Worm (Caenorhabditis elegans) whole organism, L4 larva: ENCODE results near the gene T14B1.1.

ENCODE experiments used
- D1046.2 ChIP-seq: fragments of 200-800 bp; sonication (Bioruptor generic); IDR thresholded peaks from 2 replicates; pipeline ENCODE4 v1.3.6; 2022; ENCODE audit warnings: missing genetic modification characterization, missing compliant biosample characterization
- F37D6.2 ChIP-seq: sonication (generic microtip); optimal IDR thresholded peaks from 2 replicates; lab custom pipeline; 2016; ENCODE audit warnings: mild to moderate bottlenecking, missing genetic modification characterization, missing compliant biosample characterization
- T26A8.4 ChIP-seq: fragments of 200-800 bp; sonication (Bioruptor generic); IDR thresholded peaks from 2 replicates; pipeline ENCODE4 v1.3.6; 2022; ENCODE audit warnings: missing genetic modification characterization, missing compliant biosample characterization
- Y105C5A.15 ChIP-seq: fragments of 200-800 bp; sonication (Bioruptor generic); IDR thresholded peaks from 2 replicates; pipeline ENCODE4 v1.3.6; 2022; ENCODE audit warnings: missing genetic modification characterization, missing compliant biosample characterization
- Y48G9A.11 ChIP-seq: fragments of 200-800 bp; sonication (Bioruptor generic); IDR thresholded peaks from 2 replicates; pipeline ENCODE4 v1.3.6; 2022; ENCODE audit warnings: missing genetic modification reagents, missing genetic modification characterization, missing compliant biosample characterization
- Y5F2A.4 ChIP-seq: fragments of 200-800 bp; sonication (Bioruptor generic); optimal IDR thresholded peaks from 2 replicates; lab custom pipeline; 2018; ENCODE audit warnings: mild to moderate bottlenecking, missing genetic modification characterization, missing compliant biosample characterization
- ZK337.2 ChIP-seq: fragments of 200-800 bp; sonication (Bioruptor generic); IDR thresholded peaks from 2 replicates; pipeline ENCODE4 v1.3.6; 2022; ENCODE audit warnings: missing genetic modification reagents, missing genetic modification characterization, missing compliant biosample characterization
- ZK546.5 ChIP-seq, 2 experiments: sonication (generic microtip); optimal IDR thresholded peaks; 2 replicates each; lab custom pipeline; 2017; ENCODE audit warnings: missing biosample characterization in 2 of 2, missing genetic modification characterization in 2 of 2
- aha-1 ChIP-seq: fragments of 150-350 bp; peaks from one replicate; lab custom pipeline; 2014; ENCODE audit warnings: missing biosample characterization, missing genetic modification characterization
- aly-2 ChIP-seq: sonication (generic microtip); optimal IDR thresholded peaks from 2 replicates; lab custom pipeline; 2018; ENCODE audit warnings: missing biosample characterization, missing genetic modification characterization
- ama-1 ChIP-seq: fragments of 150-350 bp; optimal IDR thresholded peaks from 2 replicates; lab custom pipeline; 2014; ENCODE audit warnings: inconsistent platforms, mixed read lengths
- ceh-20 ChIP-seq: fragments of 200-800 bp; sonication (Bioruptor generic); IDR thresholded peaks from 2 replicates; pipeline ENCODE4 v1.3.6; 2022; ENCODE audit warnings: missing genetic modification reagents, missing genetic modification characterization, missing compliant biosample characterization
- ceh-28 ChIP-seq: fragments of 150-350 bp; optimal IDR thresholded peaks from 2 replicates; lab custom pipeline; 2014; ENCODE audit warnings: missing biosample characterization, missing genetic modification reagents, missing genetic modification characterization
- ceh-32 ChIP-seq: sonication (generic microtip); optimal IDR thresholded peaks from 2 replicates; lab custom pipeline; 2016; ENCODE audit warnings: mild to moderate bottlenecking, missing genetic modification characterization, missing compliant biosample characterization; ENCODE audit not compliant: poor library complexity
- ceh-44 ChIP-seq: fragments of 200-800 bp; sonication (Bioruptor generic); IDR thresholded peaks from 2 replicates; pipeline ENCODE4 v1.3.6; 2022; ENCODE audit warnings: missing genetic modification reagents, missing genetic modification characterization, missing compliant biosample characterization
- ceh-62 ChIP-seq: sonication (generic microtip); optimal IDR thresholded peaks from 2 replicates; lab custom pipeline; 2017; ENCODE audit warnings: missing biosample characterization, missing genetic modification characterization
- daf-12 ChIP-seq: fragments of 150-350 bp; optimal IDR thresholded peaks from 2 replicates; lab custom pipeline; 2014; ENCODE audit warnings: missing biosample characterization, missing genetic modification reagents, missing genetic modification characterization
- daf-16 ChIP-seq, 3 experiments: sonication (generic microtip); optimal IDR thresholded peaks; 2 replicates each; lab custom pipeline; 2016 to 2017; ENCODE audit warnings: missing genetic modification characterization in 3 of 3, missing genetic modification reagents in 3 of 3, mild to moderate bottlenecking in 2 of 3, missing compliant biosample characterization in 2 of 3, missing biosample characterization in 1 of 3, moderate library complexity in 1 of 3
- dpl-1 ChIP-seq: fragments of 150-350 bp; optimal IDR thresholded peaks from 2 replicates; lab custom pipeline; 2014; ENCODE audit warnings: missing biosample characterization, missing genetic modification reagents, missing genetic modification characterization
- dve-1 ChIP-seq: sonication (generic microtip); optimal IDR thresholded peaks from 2 replicates; lab custom pipeline; 2017; ENCODE audit warnings: antibody characterized with exemption, mild to moderate bottlenecking, missing genetic modification characterization, missing compliant biosample characterization; ENCODE audit not compliant: insufficient read depth
- egl-27 ChIP-seq: sonication (generic microtip); optimal IDR thresholded peaks from 3 replicates; lab custom pipeline; 2017; ENCODE audit warnings: missing biosample characterization, missing genetic modification reagents, missing genetic modification characterization
- gei-8 ChIP-seq: fragments of 200-800 bp; sonication (Bioruptor generic); optimal IDR thresholded peaks from 2 replicates; lab custom pipeline; 2018; ENCODE audit warnings: mild to moderate bottlenecking, missing genetic modification characterization, missing compliant biosample characterization
- hif-1 ChIP-seq, 2 experiments: sonication (generic microtip); optimal IDR thresholded peaks; 2 replicates each; lab custom pipeline; 2016 to 2017; ENCODE audit warnings: missing compliant biosample characterization in 2 of 2, missing genetic modification characterization in 2 of 2, missing genetic modification reagents in 2 of 2, missing genotype in 2 of 2, mild to moderate bottlenecking in 1 of 2
- hlh-11 ChIP-seq: fragments of 200-800 bp; sonication (Bioruptor generic); optimal IDR thresholded peaks from 2 replicates; lab custom pipeline; 2018; ENCODE audit warnings: mild to moderate bottlenecking, missing genetic modification characterization, missing compliant biosample characterization
- hlh-30 ChIP-seq: sonication (generic microtip); optimal IDR thresholded peaks from 2 replicates; lab custom pipeline; 2017; ENCODE audit warnings: antibody characterized with exemption, mild to moderate bottlenecking, missing genetic modification characterization, missing compliant biosample characterization; ENCODE audit not compliant: insufficient read depth
- lin-1 ChIP-seq: fragments of 200-800 bp; sonication (Bioruptor generic); IDR thresholded peaks from 2 replicates; pipeline ENCODE4 v1.3.6; 2022; ENCODE audit warnings: missing genetic modification reagents, missing genetic modification characterization, missing compliant biosample characterization
- lin-39 ChIP-seq: fragments of 150-350 bp; optimal IDR thresholded peaks from 2 replicates; lab custom pipeline; 2014; ENCODE audit warnings: missing biosample characterization, missing genetic modification reagents, missing genetic modification characterization
- lsy-2 ChIP-seq, 2 experiments: fragments of 150-350 bp in 1 of 2; sonication (generic microtip) in 1 of 2; optimal IDR thresholded peaks; 2 replicates each; lab custom pipeline; 2014 to 2017; ENCODE audit warnings: missing biosample characterization in 2 of 2, missing genetic modification characterization in 2 of 2
- madf-5 ChIP-seq, 2 experiments: fragments of 200-800 bp; sonication (Bioruptor generic); IDR thresholded peaks; 2 replicates each; pipeline ENCODE4 v1.3.6; 2022; ENCODE audit warnings: missing compliant biosample characterization in 2 of 2, missing genetic modification characterization in 2 of 2
- mdl-1 ChIP-seq, 2 experiments: fragments of 150-350 bp in 1 of 2; sonication (generic microtip) in 1 of 2; optimal IDR thresholded peaks; 2 replicates each; lab custom pipeline; 2014 to 2017; ENCODE audit warnings: missing biosample characterization in 2 of 2, missing genetic modification characterization in 2 of 2
- mes-2 ChIP-seq: sonication (generic microtip); optimal IDR thresholded peaks from 2 replicates; lab custom pipeline; 2016; ENCODE audit warnings: missing genotype, mild to moderate bottlenecking, missing genetic modification characterization, missing compliant biosample characterization; ENCODE audit not compliant: poor library complexity, severe bottlenecking
- nhr-102 ChIP-seq: sonication (generic microtip); optimal IDR thresholded peaks from 2 replicates; lab custom pipeline; 2016; ENCODE audit warnings: mild to moderate bottlenecking, missing genetic modification characterization, moderate library complexity, missing compliant biosample characterization
- nhr-25 ChIP-seq: sonication (generic microtip); optimal IDR thresholded peaks from 2 replicates; lab custom pipeline; 2017; ENCODE audit warnings: missing genetic modification characterization, mild to moderate bottlenecking, missing compliant biosample characterization, antibody characterized with exemption, moderate library complexity, borderline replicate concordance; ENCODE audit not compliant: insufficient read depth
- nhr-28 ChIP-seq: fragments of 150-350 bp; optimal IDR thresholded peaks from 2 replicates; lab custom pipeline; 2014; ENCODE audit warnings: missing biosample characterization, missing genetic modification characterization
- nhr-42 ChIP-seq: fragments of 200-800 bp; sonication (Bioruptor generic); IDR thresholded peaks from 2 replicates; pipeline ENCODE4 v1.3.6; 2022; ENCODE audit warnings: missing genetic modification characterization, missing compliant biosample characterization
- nhr-76 ChIP-seq: fragments of 150-350 bp; optimal IDR thresholded peaks from 2 replicates; lab custom pipeline; 2014; ENCODE audit warnings: missing biosample characterization, missing genetic modification characterization
- nhr-77 ChIP-seq: fragments of 150-350 bp; optimal IDR thresholded peaks from 2 replicates; lab custom pipeline; 2014; ENCODE audit warnings: missing biosample characterization, missing genetic modification characterization
- pha-4 ChIP-seq, 2 experiments: fragments of 150-350 bp in 1 of 2; fragments of 200-800 bp in 1 of 2; sonication (Bioruptor generic) in 1 of 2; IDR thresholded peaks in 1 of 2; optimal IDR thresholded peaks in 1 of 2; 2 replicates each; pipeline versions ENCODE4 v1.3.6 to Lab custom; 2014 to 2022; ENCODE audit warnings: missing genetic modification characterization in 2 of 2, missing genetic modification reagents in 2 of 2, missing biosample characterization in 1 of 2, missing compliant biosample characterization in 1 of 2
- pqm-1 ChIP-seq: sonication (generic microtip); optimal IDR thresholded peaks from 2 replicates; lab custom pipeline; 2017; ENCODE audit warnings: missing biosample characterization, missing genetic modification characterization
- snpc-1.2 ChIP-seq: fragments of 200-800 bp; sonication (Bioruptor generic); IDR thresholded peaks from 2 replicates; pipeline ENCODE4 v1.3.6; 2022; ENCODE audit warnings: missing genetic modification reagents, missing genetic modification characterization, missing compliant biosample characterization
- spr-1 ChIP-seq: sonication (generic microtip); optimal IDR thresholded peaks from 2 replicates; lab custom pipeline; 2016; ENCODE audit warnings: mild to moderate bottlenecking, missing genetic modification characterization, missing compliant biosample characterization
- unc-62 ChIP-seq, 3 experiments: fragments of 150-350 bp in 1 of 3; sonication (generic microtip); optimal IDR thresholded peaks in 2 of 3; peaks in 1 of 3; 1 replicate in 1 of 3; 2 replicates in 2 of 3; lab custom pipeline; 2014 to 2017; ENCODE audit warnings: missing biosample characterization in 3 of 3, missing genetic modification characterization in 3 of 3, missing genetic modification reagents in 3 of 3, missing genotype in 1 of 3
- vab-7 ChIP-seq: fragments of 200-800 bp; sonication (Bioruptor generic); IDR thresholded peaks from 2 replicates; pipeline ENCODE4 v1.3.6; 2022; ENCODE audit warnings: missing genetic modification reagents, missing genetic modification characterization, missing compliant biosample characterization

T14B1.1 gene

ce11 chrX:9640902-9641301 lies 27.6 kb downstream of the T14B1.1 start:
- no peak for TF ChIP-seq T26A8.4 (GFP tag; lab: Robert Waterston, UW)
- no peak for TF ChIP-seq nhr-76
- no peak for TF ChIP-seq aly-2
- peak in 1 of 2 experiments; percentile 0 for TF ChIP-seq lsy-2 (tag; optimal IDR thresholded peaks at IDR 0.05; lab: Kevin White, UChicago)

- peak; percentile 60 for TF ChIP-seq nhr-28
- TF ChIP-seq vab-7 (GFP tag; lab: Robert Waterston, UW), result no peak
- peak; percentile 48 for TF ChIP-seq pqm-1 (tag; lab: Kevin White, UChicago)
- TF ChIP-seq dve-1 (tag; lab: Kevin White, UChicago), result peak; percentile 47
- peak in 1 of 2 experiments; percentile 32 for TF ChIP-seq mdl-1 (tag; optimal IDR thresholded peaks at IDR 0.05; lab: Kevin White, UChicago)
- TF ChIP-seq ceh-32 (tag; lab: Kevin White, UChicago), result no peak
- peak in 1 of 2 experiments; percentile 8 for TF ChIP-seq hif-1 (tag; optimal IDR thresholded peaks at IDR 0.05; lab: Kevin White, UChicago)
- no peak for TF ChIP-seq ceh-62
- TF ChIP-seq hlh-11 (tag; lab: Kevin White, UChicago), result peak; percentile 42
- TF ChIP-seq lsy-2 (tag; optimal IDR thresholded peaks at IDR 0.05; lab: Kevin White, UChicago), result peak in 1 of 2 experiments; percentile 24
- no peak for TF ChIP-seq daf-16 (GFP tag; optimal IDR thresholded peaks at IDR 0.05; lab: Kevin White, UChicago)
- TF ChIP-seq daf-16 (tag; optimal IDR thresholded peaks at IDR 0.05; lab: Kevin White, UChicago), result peak; percentile 89
- no peak for TF ChIP-seq mes-2
- TF ChIP-seq hlh-30 (tag; lab: Kevin White, UChicago), result peak; percentile 71
- no peak for TF ChIP-seq ceh-28 (tag; lab: Kevin White, UChicago)
- TF ChIP-seq nhr-42, result 0 out of 2 replicates have a peak, but pooled peaks have one; percentile 29
- TF ChIP-seq ZK337.2 (GFP tag; lab: Robert Waterston, UW), result no peak
- peak in 1 of 2 experiments; percentile 58 for TF ChIP-seq unc-62 (GFP tag; optimal IDR thresholded peaks at IDR 0.05 in 1 of 2; lab: Kevin White, UChicago)
- no peak for TF ChIP-seq unc-62 (tag; optimal IDR thresholded peaks at IDR 0.05; lab: Kevin White, UChicago)
- no peak for TF ChIP-seq D1046.2
- TF ChIP-seq ceh-44 (GFP tag; lab: Robert Waterston, UW), result no peak
Measured at ce11 chrX:9638825-9639474, 29.6 kb downstream of the T14B1.1 start.

ce11 chrX:9637700-9638099 lies 30.8 kb downstream of the T14B1.1 start:
- TF ChIP-seq nhr-76 (no peak), Y105C5A.15 (GFP tag; lab: Robert Waterston, UW) (0 out of 2 replicates have a peak, but pooled peaks have one; percentile 34), dpl-1 (GFP tag; lab: Kevin White, UChicago) (peak; percentile 19), spr-1 (tag; lab: Kevin White, UChicago) (peak; percentile 73), Y5F2A.4 (GFP tag; lab: Kevin White, UChicago) (peak; percentile 73), gei-8 (GFP tag; lab: Kevin White, UChicago) (peak; percentile 58), hlh-30 (tag; lab: Kevin White, UChicago) (no peak), unc-62 (GFP tag; optimal IDR thresholded peaks at IDR 0.05 in 1 of 2; lab: Kevin White, UChicago) (no peak), unc-62 (tag; optimal IDR thresholded peaks at IDR 0.05; lab: Kevin White, UChicago) (no peak), ZK546.5 (tag; optimal IDR thresholded peaks at IDR 0.05; lab: Kevin White, UChicago) (no peak), ceh-62 (no peak), pha-4 (GFP tag; IDR thresholded peaks at IDR 0.05; lab: Robert Waterston, UW) (peak; percentile 94), pha-4 (tag; optimal IDR thresholded peaks at IDR 0.05; lab: Kevin White, UChicago) (no peak), snpc-1.2 (GFP tag; lab: Robert Waterston, UW) (peak; percentile 89), T26A8.4 (GFP tag; lab: Robert Waterston, UW) (peak; percentile 86), ceh-20 (GFP tag; lab: Robert Waterston, UW) (peak; percentile 60; the same call in 1 of the 2 replicates), aha-1 (peak; percentile 22), lin-1 (GFP tag; lab: Robert Waterston, UW) (peak; percentile 81), vab-7 (GFP tag; lab: Robert Waterston, UW) (peak; percentile 85), F37D6.2 (tag; lab: Kevin White, UChicago) (peak; percentile 32), ama-1 (no peak), lin-39 (tag; lab: Kevin White, UChicago) (no peak), daf-12 (no peak), egl-27 (tag; lab: Kevin White, UChicago) (no peak), nhr-77 (tag; lab: Kevin White, UChicago) (no peak), nhr-25 (no peak), Y48G9A.11 (GFP tag; lab: Robert Waterston, UW) (peak; percentile 79), madf-5 (GFP tag; IDR thresholded peaks at IDR 0.05; lab: Robert Waterston, UW) (peak; percentile 86 to 87; a peak in 2 of 4 replicates), nhr-102 (tag; lab: Kevin White, UChicago) (peak; percentile 73), hif-1 (tag; optimal IDR thresholded peaks at IDR 0.05; lab: Kevin White, UChicago) (no peak)
